Worm (Caenorhabditis elegans) whole organism, mixed stage, embryonic: ENCODE results near the gene clec-78.

ENCODE experiments used
- M03D4.4 ChIP-seq: sonication (generic microtip); optimal IDR thresholded peaks from 2 replicates; lab custom pipeline; 2017; ENCODE audit warnings: mild to moderate bottlenecking, missing genetic modification characterization, missing compliant biosample characterization
- bed-3 ChIP-seq: fragments of 200-800 bp; sonication (Bioruptor generic); optimal IDR thresholded peaks from 3 replicates; lab custom pipeline; 2018; ENCODE audit warnings: mild to moderate bottlenecking, missing genetic modification characterization, moderate library complexity, missing compliant biosample characterization
- ceh-83 ChIP-seq: fragments of 200-800 bp; sonication (Bioruptor generic); optimal IDR thresholded peaks from 2 replicates; lab custom pipeline; 2018; ENCODE audit warnings: mild to moderate bottlenecking, missing genetic modification characterization, missing compliant biosample characterization
- cnd-1 ChIP-seq: fragments of 200-800 bp; sonication (Bioruptor generic); optimal IDR thresholded peaks from 2 replicates; lab custom pipeline; 2018; ENCODE audit warnings: mild to moderate bottlenecking, missing genetic modification characterization, missing compliant biosample characterization
- drap-1 ChIP-seq: fragments of 200-800 bp; sonication (Bioruptor generic); optimal IDR thresholded peaks from 3 replicates; lab custom pipeline; 2018; ENCODE audit warnings: mild to moderate bottlenecking, missing genetic modification characterization, missing compliant biosample characterization
- elt-1 ChIP-seq: sonication (generic microtip); optimal IDR thresholded peaks from 2 replicates; lab custom pipeline; 2017; ENCODE audit warnings: missing genetic modification characterization, mild to moderate bottlenecking, missing compliant biosample characterization, antibody characterized with exemption, moderate library complexity, borderline replicate concordance; ENCODE audit not compliant: insufficient read depth
- elt-3 ChIP-seq: fragments of 150-350 bp; optimal IDR thresholded peaks from 2 replicates; lab custom pipeline; 2014; ENCODE audit warnings: missing biosample characterization, missing genetic modification characterization
- flh-1 ChIP-seq: fragments of 200-800 bp; sonication (Bioruptor generic); optimal IDR thresholded peaks from 2 replicates; lab custom pipeline; 2018; ENCODE audit warnings: mild to moderate bottlenecking, missing genetic modification characterization, moderate library complexity, missing compliant biosample characterization
- ham-2 ChIP-seq: fragments of 200-800 bp; sonication (Bioruptor generic); optimal IDR thresholded peaks from 2 replicates; lab custom pipeline; 2018; ENCODE audit warnings: mild to moderate bottlenecking, missing genetic modification characterization, missing compliant biosample characterization
- hlh-1 ChIP-seq: fragments of 150-350 bp; optimal IDR thresholded peaks from 2 replicates; lab custom pipeline; 2014; ENCODE audit warnings: missing biosample characterization, missing genetic modification reagents, missing genetic modification characterization
- lin-13 ChIP-seq: fragments of 150-350 bp; optimal IDR thresholded peaks from 2 replicates; lab custom pipeline; 2014; ENCODE audit warnings: missing biosample characterization, missing genetic modification characterization
- lsy-2 ChIP-seq: fragments of 150-350 bp; optimal IDR thresholded peaks from 2 replicates; lab custom pipeline; 2014; ENCODE audit warnings: missing biosample characterization, missing genetic modification characterization
- mab-5 ChIP-seq: fragments of 150-350 bp; optimal IDR thresholded peaks from 2 replicates; lab custom pipeline; 2014; ENCODE audit warnings: missing biosample characterization, missing genetic modification characterization
- mep-1 ChIP-seq: fragments of 150-350 bp; optimal IDR thresholded peaks from 2 replicates; lab custom pipeline; 2017; ENCODE audit warnings: missing biosample characterization, missing genetic modification reagents, missing genetic modification characterization, inconsistent platforms
- nhr-12 ChIP-seq: fragments of 150-350 bp; optimal IDR thresholded peaks from 2 replicates; lab custom pipeline; 2014; ENCODE audit warnings: missing biosample characterization, missing genetic modification characterization
- nhr-2 ChIP-seq: fragments of 150-350 bp; optimal IDR thresholded peaks from 2 replicates; lab custom pipeline; 2014; ENCODE audit warnings: missing biosample characterization, missing genetic modification characterization
- nhr-237 ChIP-seq: fragments of 150-350 bp; optimal IDR thresholded peaks from 2 replicates; lab custom pipeline; 2014; ENCODE audit warnings: missing biosample characterization, missing genetic modification characterization
- nhr-28 ChIP-seq: fragments of 150-350 bp; optimal IDR thresholded peaks from 2 replicates; lab custom pipeline; 2014; ENCODE audit warnings: missing biosample characterization, missing genetic modification characterization
- pha-4 ChIP-seq: fragments of 150-350 bp; optimal IDR thresholded peaks from 2 replicates; lab custom pipeline; 2018; ENCODE audit warnings: missing biosample characterization, missing genetic modification reagents, missing genetic modification characterization
- sem-2 ChIP-seq: fragments of 200-800 bp; sonication (Bioruptor generic); optimal IDR thresholded peaks from 2 replicates; lab custom pipeline; 2018; ENCODE audit warnings: mild to moderate bottlenecking, missing genetic modification characterization, missing compliant biosample characterization
- snpc-4 ChIP-seq: fragments of 150-350 bp; optimal IDR thresholded peaks from 2 replicates; lab custom pipeline; 2014; ENCODE audit warnings: missing biosample characterization, missing genetic modification characterization
- tbx-8 ChIP-seq: fragments of 200-800 bp; sonication (Bioruptor generic); optimal IDR thresholded peaks from 2 replicates; lab custom pipeline; 2018; ENCODE audit warnings: mild to moderate bottlenecking, missing genetic modification characterization, moderate library complexity, missing compliant biosample characterization
- unc-120 ChIP-seq: sonication (generic microtip); optimal IDR thresholded peaks from 2 replicates; lab custom pipeline; 2017; ENCODE audit warnings: missing genetic modification characterization, missing compliant biosample characterization; ENCODE audit not compliant: poor library complexity, severe bottlenecking
- unc-62 ChIP-seq: fragments of 150-350 bp; optimal IDR thresholded peaks from 2 replicates; lab custom pipeline; 2014; ENCODE audit warnings: missing biosample characterization, missing genetic modification reagents, missing genetic modification characterization
- zip-8 ChIP-seq: fragments of 150-350 bp; optimal IDR thresholded peaks from 2 replicates; lab custom pipeline; 2014; ENCODE audit warnings: missing biosample characterization, missing genetic modification characterization

Gene clec-78

DNA sequence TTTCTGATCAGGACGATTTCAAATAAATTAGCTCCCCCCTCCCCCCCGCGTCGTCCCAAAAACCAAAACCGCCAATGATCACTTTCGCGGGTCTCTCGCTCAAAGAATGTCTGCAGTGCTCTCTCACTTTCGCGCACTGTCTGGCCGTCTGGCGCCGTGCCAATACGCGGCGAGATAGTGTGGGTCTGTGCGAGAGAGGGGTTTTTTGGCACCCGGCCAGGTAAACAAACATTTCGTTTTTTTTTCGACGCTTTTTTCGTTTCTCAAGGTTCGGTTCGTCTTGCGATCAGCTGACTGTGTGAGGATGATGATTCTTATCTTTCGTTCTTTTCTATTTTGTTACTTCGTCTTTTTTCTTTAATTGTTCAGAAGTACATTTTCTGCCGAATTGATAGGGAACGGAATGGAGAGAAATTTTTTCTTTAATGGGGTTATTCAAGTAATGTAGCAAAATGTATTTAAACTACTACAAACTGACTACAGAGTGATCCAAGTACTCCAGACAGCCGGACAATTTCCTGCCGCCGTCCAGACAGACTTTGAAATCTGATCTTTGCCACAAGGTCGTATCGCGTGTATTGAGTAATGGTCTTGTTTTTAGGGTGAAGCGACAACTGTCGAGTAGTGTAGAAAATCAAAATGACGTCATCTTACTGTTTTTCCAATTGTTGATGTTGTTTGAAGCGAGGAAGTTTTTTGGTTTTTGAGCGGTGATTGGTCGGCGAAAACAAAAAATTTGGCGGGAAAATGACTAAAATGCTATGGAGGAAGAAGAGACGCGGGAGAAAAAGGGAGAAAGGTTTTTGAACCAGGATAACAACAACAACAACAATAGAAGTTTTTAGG lies 35.5 kb downstream of the clec-78 start:
- TF ChIP-seq nhr-237 (peak; percentile 33), flh-1 (no peak), bed-3 (no peak), hlh-1 (tag; lab: Kevin White, UChicago) (peak; percentile 8), zip-8 (tag; lab: Kevin White, UChicago) (peak; percentile 55), pha-4 (tag; lab: Kevin White, UChicago) (peak; percentile 34), nhr-2 (no peak)

ce11 chrIV:4025923-4026322 lies 37.0 kb downstream of the clec-78 start:
- TF ChIP-seq hlh-1 (tag; lab: Kevin White, UChicago): peak; percentile 12
- no peak for TF ChIP-seq mep-1 (tag; lab: Kevin White, UChicago)
- TF ChIP-seq, all 35 proteins: peak for 1

DNA sequence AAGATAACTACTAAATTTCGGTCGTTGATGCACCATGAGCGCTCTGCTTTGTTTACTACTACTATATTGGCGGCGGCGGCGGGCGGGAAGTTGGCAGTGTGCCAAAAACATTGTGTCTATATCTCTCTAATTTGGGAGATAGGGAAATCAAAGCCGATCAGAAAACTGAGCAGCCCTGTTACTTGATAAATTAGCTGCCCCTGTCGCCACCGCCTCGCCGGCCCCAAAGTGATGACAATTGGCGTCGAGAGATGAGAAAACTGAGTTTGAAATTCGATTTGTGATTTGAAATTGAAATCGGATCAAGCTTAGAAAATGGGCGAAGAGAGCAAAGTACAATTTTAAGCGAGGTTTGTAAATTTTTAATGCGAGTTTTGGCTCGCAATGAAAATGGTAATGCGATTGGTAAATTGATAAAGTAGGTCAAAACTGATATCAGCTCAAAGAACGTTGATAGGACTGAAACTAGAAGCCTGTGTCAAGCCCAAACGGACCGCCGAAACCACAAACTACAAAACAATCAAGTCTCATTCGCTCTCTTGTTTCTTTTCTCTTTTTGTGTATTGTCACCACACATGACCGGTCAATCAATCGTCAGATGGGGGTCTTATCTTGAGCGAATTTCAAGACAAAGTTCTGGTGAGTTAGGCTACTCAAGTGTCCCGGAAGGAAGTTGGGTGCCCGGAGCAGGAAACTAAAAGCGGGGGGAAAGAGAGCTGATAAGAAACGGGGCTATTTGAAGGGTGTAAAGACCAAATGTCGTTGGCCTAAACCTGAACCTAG lies 38.4 kb downstream of the clec-78 start:
- TF ChIP-seq flh-1 (no peak), lsy-2 (no peak), hlh-1 (tag; lab: Kevin White, UChicago) (peak; percentile 14), sem-2 (no peak), drap-1 (GFP tag; lab: Kevin White, UChicago) (no peak), cnd-1 (tag; lab: Kevin White, UChicago) (no peak), tbx-8 (GFP tag; lab: Kevin White, UChicago) (no peak), bed-3 (no peak), nhr-2 (no peak), mab-5 (tag; lab: Kevin White, UChicago) (no peak), unc-120 (tag; lab: Kevin White, UChicago) (peak; percentile 39)
- TF ChIP-seq, all 35 proteins: peak for 2

DNA sequence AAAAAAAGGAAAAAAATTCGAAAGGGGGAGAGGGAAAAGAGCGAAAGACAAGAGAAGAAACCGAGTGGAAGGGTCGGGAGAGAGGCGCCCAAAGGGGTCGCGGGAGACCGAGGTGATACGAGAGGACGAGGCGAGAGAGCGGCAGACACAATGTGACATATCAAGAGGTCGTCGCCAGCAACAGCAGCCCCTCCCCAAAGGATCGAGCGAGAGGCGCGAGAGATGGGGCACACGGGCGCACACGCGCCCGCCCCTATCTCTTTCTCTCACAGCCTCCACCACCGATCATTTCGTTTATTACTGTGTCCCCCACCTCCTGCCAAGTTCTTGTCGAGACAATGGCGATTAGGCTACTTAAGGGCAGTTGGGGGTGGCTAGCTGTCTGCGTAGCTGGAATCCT lies 39.3 kb downstream of the clec-78 start:
- TF ChIP-seq hlh-1 (tag; lab: Kevin White, UChicago) (peak; percentile 21), unc-120 (tag; lab: Kevin White, UChicago) (peak; percentile 89), mep-1 (tag; lab: Kevin White, UChicago) (no peak), nhr-28 (tag; lab: Kevin White, UChicago) (no peak), ham-2 (GFP tag; lab: Kevin White, UChicago) (no peak), cnd-1 (tag; lab: Kevin White, UChicago) (no peak), unc-62 (GFP tag; lab: Kevin White, UChicago) (peak; percentile 55), pha-4 (tag; lab: Kevin White, UChicago) (peak; percentile 1), bed-3 (no peak), drap-1 (GFP tag; lab: Kevin White, UChicago) (peak; percentile 10)

ce11 chrIV:4029288-4029687 lies 40.4 kb downstream of the clec-78 start:
- TF ChIP-seq elt-1 (tag; lab: Kevin White, UChicago) (no peak), flh-1 (no peak), M03D4.4 (tag; lab: Kevin White, UChicago) (no peak), lin-13 (tag; lab: Kevin White, UChicago) (no peak), elt-3 (no peak), nhr-12 (tag; lab: Kevin White, UChicago) (no peak), ceh-83 (GFP tag; lab: Kevin White, UChicago) (no peak), nhr-237 (no peak), snpc-4 (tag; lab: Kevin White, UChicago) (no peak), cnd-1 (tag; lab: Kevin White, UChicago) (no peak), zip-8 (tag; lab: Kevin White, UChicago) (no peak), lsy-2 (no peak)

- TF ChIP-seq unc-62 (GFP tag; lab: Kevin White, UChicago) (no peak), flh-1 (no peak), elt-3 (no peak), M03D4.4 (tag; lab: Kevin White, UChicago) (no peak), bed-3 (no peak)
Measured at ce11 chrIV:4030917-4031599, 42.2 kb downstream of the clec-78 start.
